Worm (Caenorhabditis elegans) whole organism, L4 larva: Measurements from ENCODE around the gene sumv-1.

Experiments
- F49E8.2 ChIP-seq: sonication (generic microtip); optimal IDR thresholded peaks from 2 replicates; lab custom pipeline; 2016; ENCODE audit warnings: missing compliant biosample characterization, mild to moderate bottlenecking, missing genetic modification characterization, borderline replicate concordance
- R02D3.7 ChIP-seq: fragments of 150-350 bp; sonication (generic microtip); optimal IDR thresholded peaks from 3 replicates; lab custom pipeline; 2014; ENCODE audit warnings: missing biosample characterization, missing genetic modification characterization
- T26A8.4 ChIP-seq: fragments of 200-800 bp; sonication (Bioruptor generic); IDR thresholded peaks from 2 replicates; pipeline ENCODE4 v1.3.6; 2022; ENCODE audit warnings: missing genetic modification characterization, missing compliant biosample characterization
- Y48G9A.11 ChIP-seq: fragments of 200-800 bp; sonication (Bioruptor generic); IDR thresholded peaks from 2 replicates; pipeline ENCODE4 v1.3.6; 2022; ENCODE audit warnings: missing genetic modification reagents, missing genetic modification characterization, missing compliant biosample characterization
- Y75B8A.6 ChIP-seq: fragments of 200-800 bp; sonication (Bioruptor generic); IDR thresholded peaks from 2 replicates; pipeline ENCODE4 v1.3.6; 2022; ENCODE audit warnings: missing genetic modification reagents, missing genetic modification characterization, missing compliant biosample characterization
- aly-2 ChIP-seq: sonication (generic microtip); optimal IDR thresholded peaks from 2 replicates; lab custom pipeline; 2018; ENCODE audit warnings: missing biosample characterization, missing genetic modification characterization
- attf-4 ChIP-seq: sonication (generic microtip); optimal IDR thresholded peaks from 3 replicates; lab custom pipeline; 2017; ENCODE audit warnings: missing biosample characterization, missing genetic modification characterization
- ceh-28 ChIP-seq: fragments of 150-350 bp; optimal IDR thresholded peaks from 2 replicates; lab custom pipeline; 2014; ENCODE audit warnings: missing biosample characterization, missing genetic modification reagents, missing genetic modification characterization
- ceh-32 ChIP-seq: sonication (generic microtip); optimal IDR thresholded peaks from 2 replicates; lab custom pipeline; 2016; ENCODE audit warnings: mild to moderate bottlenecking, missing genetic modification characterization, missing compliant biosample characterization; ENCODE audit not compliant: poor library complexity
- ceh-82 ChIP-seq: sonication (generic microtip); optimal IDR thresholded peaks from 2 replicates; lab custom pipeline; 2017; ENCODE audit warnings: missing biosample characterization, missing genetic modification characterization
- ces-1 ChIP-seq: fragments of 150-350 bp; sonication (generic microtip); optimal IDR thresholded peaks from 4 replicates; lab custom pipeline; 2014; ENCODE audit warnings: missing biosample characterization, missing genetic modification reagents, missing genetic modification characterization
- cey-2 ChIP-seq: sonication (generic microtip); optimal IDR thresholded peaks from 3 replicates; lab custom pipeline; 2017; ENCODE audit warnings: missing genetic modification characterization, mild to moderate bottlenecking, missing compliant biosample characterization, antibody characterized with exemption, borderline replicate concordance; ENCODE audit not compliant: insufficient read depth
- ctbp-1 ChIP-seq: fragments of 200-800 bp; sonication (Bioruptor generic); IDR thresholded peaks from 2 replicates; pipeline ENCODE4 v1.3.6; 2022; ENCODE audit warnings: missing genetic modification reagents, missing genetic modification characterization, missing compliant biosample characterization
- daf-12 ChIP-seq: fragments of 150-350 bp; optimal IDR thresholded peaks from 2 replicates; lab custom pipeline; 2014; ENCODE audit warnings: missing biosample characterization, missing genetic modification reagents, missing genetic modification characterization
- daf-16 ChIP-seq, 3 experiments: sonication (generic microtip); optimal IDR thresholded peaks; 2 replicates each; lab custom pipeline; 2016 to 2017; ENCODE audit warnings: missing genetic modification characterization in 3 of 3, missing genetic modification reagents in 3 of 3, mild to moderate bottlenecking in 2 of 3, missing compliant biosample characterization in 2 of 3, missing biosample characterization in 1 of 3, moderate library complexity in 1 of 3
- daf-8 ChIP-seq: fragments of 200-800 bp; sonication (Bioruptor generic); IDR thresholded peaks from 2 replicates; pipeline ENCODE4 v1.3.6; 2022; ENCODE audit warnings: missing genetic modification characterization, missing compliant biosample characterization
- dmd-6 ChIP-seq: fragments of 200-800 bp; sonication (Bioruptor generic); IDR thresholded peaks from 2 replicates; pipeline ENCODE4 v1.3.6; 2022; ENCODE audit warnings: missing genetic modification reagents, missing genetic modification characterization, missing compliant biosample characterization
- dpl-1 ChIP-seq: fragments of 150-350 bp; optimal IDR thresholded peaks from 2 replicates; lab custom pipeline; 2014; ENCODE audit warnings: missing biosample characterization, missing genetic modification reagents, missing genetic modification characterization
- duxl-1 ChIP-seq: sonication (generic microtip); optimal IDR thresholded peaks from 2 replicates; lab custom pipeline; 2016; ENCODE audit warnings: mild to moderate bottlenecking, missing genetic modification characterization, moderate library complexity, missing compliant biosample characterization; ENCODE audit not compliant: poor library complexity
- dve-1 ChIP-seq: sonication (generic microtip); optimal IDR thresholded peaks from 2 replicates; lab custom pipeline; 2017; ENCODE audit warnings: antibody characterized with exemption, mild to moderate bottlenecking, missing genetic modification characterization, missing compliant biosample characterization; ENCODE audit not compliant: insufficient read depth
- egl-43 ChIP-seq: fragments of 200-800 bp; sonication (Bioruptor generic); IDR thresholded peaks from 2 replicates; pipeline ENCODE4 v1.3.6; 2022; ENCODE audit warnings: missing genetic modification reagents, missing genetic modification characterization, missing compliant biosample characterization
- hlh-11 ChIP-seq: fragments of 200-800 bp; sonication (Bioruptor generic); optimal IDR thresholded peaks from 2 replicates; lab custom pipeline; 2018; ENCODE audit warnings: mild to moderate bottlenecking, missing genetic modification characterization, missing compliant biosample characterization
- hmg-1.1 ChIP-seq: fragments of 200-800 bp; sonication (Bioruptor generic); IDR thresholded peaks from 2 replicates; pipeline ENCODE4 v1.3.6; 2022; ENCODE audit warnings: missing genetic modification reagents, missing genetic modification characterization, missing compliant biosample characterization
- lim-7 ChIP-seq: fragments of 200-800 bp; sonication (Bioruptor generic); IDR thresholded peaks from 2 replicates; pipeline ENCODE4 v1.3.6; 2022; ENCODE audit warnings: missing genetic modification characterization, missing compliant biosample characterization
- lin-13 ChIP-seq: fragments of 150-350 bp; optimal IDR thresholded peaks from 2 replicates; lab custom pipeline; 2014; ENCODE audit warnings: missing biosample characterization, missing genetic modification reagents, missing genetic modification characterization
- lin-29 ChIP-seq: fragments of 200-800 bp; sonication (Bioruptor generic); IDR thresholded peaks from 2 replicates; pipeline ENCODE4 v1.3.6; 2022; ENCODE audit warnings: missing genetic modification reagents, missing genetic modification characterization, missing compliant biosample characterization
- lin-38 ChIP-seq: fragments of 200-800 bp; sonication (Bioruptor generic); IDR thresholded peaks from 2 replicates; pipeline ENCODE4 v1.3.6; 2022; ENCODE audit warnings: missing genetic modification reagents, missing genetic modification characterization, missing compliant biosample characterization
- mdl-1 ChIP-seq, 2 experiments: fragments of 150-350 bp in 1 of 2; sonication (generic microtip) in 1 of 2; optimal IDR thresholded peaks; 2 replicates each; lab custom pipeline; 2014 to 2017; ENCODE audit warnings: missing biosample characterization in 2 of 2, missing genetic modification characterization in 2 of 2
- mep-1 ChIP-seq: fragments of 150-350 bp; sonication (generic microtip); optimal IDR thresholded peaks from 3 replicates; lab custom pipeline; 2014; ENCODE audit warnings: missing biosample characterization, missing genetic modification characterization
- mes-2 ChIP-seq: sonication (generic microtip); optimal IDR thresholded peaks from 2 replicates; lab custom pipeline; 2016; ENCODE audit warnings: missing genotype, mild to moderate bottlenecking, missing genetic modification characterization, missing compliant biosample characterization; ENCODE audit not compliant: poor library complexity, severe bottlenecking
- mxl-2 ChIP-seq: fragments of 200-800 bp; sonication (Bioruptor generic); conservative IDR thresholded peaks from 2 replicates; pipeline ENCODE4 v1.3.6; 2022; ENCODE audit warnings: missing genetic modification reagents, missing genetic modification characterization, missing compliant biosample characterization
- mxl-3 ChIP-seq: fragments of 200-800 bp; sonication (Bioruptor generic); optimal IDR thresholded peaks from 2 replicates; lab custom pipeline; 2018; ENCODE audit warnings: mild to moderate bottlenecking, missing genetic modification characterization, missing compliant biosample characterization
- nhr-111 ChIP-seq: fragments of 200-800 bp; sonication (Bioruptor generic); optimal IDR thresholded peaks from 2 replicates; lab custom pipeline; 2018; ENCODE audit warnings: mild to moderate bottlenecking, missing genetic modification characterization, missing compliant biosample characterization
- nhr-237 ChIP-seq: sonication (generic microtip); optimal IDR thresholded peaks from 2 replicates; lab custom pipeline; 2017; ENCODE audit warnings: missing biosample characterization, missing genetic modification characterization
- nhr-48 ChIP-seq: sonication (generic microtip); optimal IDR thresholded peaks from 2 replicates; lab custom pipeline; 2016; ENCODE audit warnings: mild to moderate bottlenecking, missing genetic modification characterization, missing compliant biosample characterization
- nhr-77 ChIP-seq: fragments of 150-350 bp; optimal IDR thresholded peaks from 2 replicates; lab custom pipeline; 2014; ENCODE audit warnings: missing biosample characterization, missing genetic modification characterization
- pha-4 ChIP-seq, 2 experiments: fragments of 150-350 bp in 1 of 2; fragments of 200-800 bp in 1 of 2; sonication (Bioruptor generic) in 1 of 2; IDR thresholded peaks in 1 of 2; optimal IDR thresholded peaks in 1 of 2; 2 replicates each; pipeline versions ENCODE4 v1.3.6 to Lab custom; 2014 to 2022; ENCODE audit warnings: missing genetic modification characterization in 2 of 2, missing genetic modification reagents in 2 of 2, missing biosample characterization in 1 of 2, missing compliant biosample characterization in 1 of 2
- pqm-1 ChIP-seq: sonication (generic microtip); optimal IDR thresholded peaks from 2 replicates; lab custom pipeline; 2017; ENCODE audit warnings: missing biosample characterization, missing genetic modification characterization
- set-16 ChIP-seq: fragments of 200-800 bp; sonication (Bioruptor generic); IDR thresholded peaks from 2 replicates; pipeline ENCODE4 v1.3.6; 2022; ENCODE audit warnings: missing genetic modification reagents, missing genetic modification characterization, missing compliant biosample characterization
- snpc-1.2 ChIP-seq: fragments of 200-800 bp; sonication (Bioruptor generic); IDR thresholded peaks from 2 replicates; pipeline ENCODE4 v1.3.6; 2022; ENCODE audit warnings: missing genetic modification reagents, missing genetic modification characterization, missing compliant biosample characterization
- tra-1 ChIP-seq: fragments of 200-800 bp; sonication (Bioruptor generic); IDR thresholded peaks from 2 replicates; pipeline ENCODE4 v1.3.6; 2022; ENCODE audit warnings: missing genetic modification reagents, missing genetic modification characterization, missing compliant biosample characterization
- unc-39 ChIP-seq: sonication (generic microtip); optimal IDR thresholded peaks from 2 replicates; lab custom pipeline; 2017; ENCODE audit warnings: missing biosample characterization, missing genetic modification characterization
- unc-62 ChIP-seq, 3 experiments: fragments of 150-350 bp in 1 of 3; sonication (generic microtip); optimal IDR thresholded peaks in 2 of 3; peaks in 1 of 3; 1 replicate in 1 of 3; 2 replicates in 2 of 3; lab custom pipeline; 2014 to 2017; ENCODE audit warnings: missing biosample characterization in 3 of 3, missing genetic modification characterization in 3 of 3, missing genetic modification reagents in 3 of 3, missing genotype in 1 of 3
- zfp-3 ChIP-seq: fragments of 200-800 bp; sonication (Bioruptor generic); conservative IDR thresholded peaks from 2 replicates; pipeline ENCODE4 v1.3.6; 2022; ENCODE audit warnings: missing genetic modification reagents, missing genetic modification characterization, missing compliant biosample characterization
- zip-11 ChIP-seq: fragments of 200-800 bp; sonication (Bioruptor generic); IDR thresholded peaks from 2 replicates; pipeline ENCODE4 v1.3.6; 2022; ENCODE audit warnings: missing genetic modification characterization, missing compliant biosample characterization
- ztf-7 ChIP-seq: fragments of 150-350 bp; optimal IDR thresholded peaks from 2 replicates; lab custom pipeline; 2014; ENCODE audit warnings: missing biosample characterization, missing genetic modification characterization

sumv-1 gene

ce11 chrIII:5268486-5268885, 14.5 kb upstream of the sumv-1 start:
- TF ChIP-seq unc-39 (tag; lab: Kevin White, UChicago) (no peak), R02D3.7 (tag; lab: Kevin White, UChicago) (no peak), pqm-1 (tag; lab: Kevin White, UChicago) (no peak), attf-4 (tag; lab: Kevin White, UChicago) (no peak), ceh-32 (no peak), ceh-82 (tag; lab: Kevin White, UChicago) (no peak), dmd-6 (GFP tag; lab: Robert Waterston, UW) (no peak), T26A8.4 (GFP tag; lab: Robert Waterston, UW) (no peak), mxl-3 (GFP tag; lab: Kevin White, UChicago) (no peak), mes-2 (tag; lab: Kevin White, UChicago) (no peak), lin-38 (GFP tag; lab: Robert Waterston, UW) (no peak), lin-29 (no peak), dve-1 (tag; lab: Kevin White, UChicago) (peak; percentile 62), ztf-7 (tag; lab: Kevin White, UChicago) (no peak), mxl-2 (GFP tag; lab: Robert Waterston, UW) (no peak), zfp-3 (GFP tag; lab: Robert Waterston, UW) (no peak), daf-12 (tag; lab: Kevin White, UChicago) (no peak), cey-2 (tag; lab: Kevin White, UChicago) (no peak), nhr-111 (GFP tag; lab: Kevin White, UChicago) (no peak), daf-16 (GFP tag; optimal IDR thresholded peaks at IDR 0.05; lab: Kevin White, UChicago) (no peak), daf-16 (tag; optimal IDR thresholded peaks at IDR 0.05; lab: Kevin White, UChicago) (peak; percentile 64), hmg-1.1 (no peak), nhr-77 (tag; lab: Kevin White, UChicago) (peak; percentile 83), unc-62 (GFP tag; optimal IDR thresholded peaks at IDR 0.05 in 1 of 2; lab: Kevin White, UChicago) (no peak), unc-62 (tag; optimal IDR thresholded peaks at IDR 0.05; lab: Kevin White, UChicago) (no peak), hlh-11 (tag; lab: Kevin White, UChicago) (no peak), zip-11 (GFP tag; lab: Robert Waterston, UW) (no peak), mep-1 (tag; lab: Kevin White, UChicago) (peak; percentile 38), ceh-28 (tag; lab: Kevin White, UChicago) (no peak), lin-13 (GFP tag; lab: Kevin White, UChicago) (no peak), ces-1 (GFP tag; lab: Kevin White, UChicago) (no peak), snpc-1.2 (GFP tag; lab: Robert Waterston, UW) (no peak), pha-4 (GFP tag; IDR thresholded peaks at IDR 0.05; lab: Robert Waterston, UW) (no peak), pha-4 (tag; optimal IDR thresholded peaks at IDR 0.05; lab: Kevin White, UChicago) (no peak), egl-43 (GFP tag; lab: Robert Waterston, UW) (no peak), nhr-237 (tag; lab: Kevin White, UChicago) (no peak), aly-2 (tag; lab: Kevin White, UChicago) (no peak)

DNA sequence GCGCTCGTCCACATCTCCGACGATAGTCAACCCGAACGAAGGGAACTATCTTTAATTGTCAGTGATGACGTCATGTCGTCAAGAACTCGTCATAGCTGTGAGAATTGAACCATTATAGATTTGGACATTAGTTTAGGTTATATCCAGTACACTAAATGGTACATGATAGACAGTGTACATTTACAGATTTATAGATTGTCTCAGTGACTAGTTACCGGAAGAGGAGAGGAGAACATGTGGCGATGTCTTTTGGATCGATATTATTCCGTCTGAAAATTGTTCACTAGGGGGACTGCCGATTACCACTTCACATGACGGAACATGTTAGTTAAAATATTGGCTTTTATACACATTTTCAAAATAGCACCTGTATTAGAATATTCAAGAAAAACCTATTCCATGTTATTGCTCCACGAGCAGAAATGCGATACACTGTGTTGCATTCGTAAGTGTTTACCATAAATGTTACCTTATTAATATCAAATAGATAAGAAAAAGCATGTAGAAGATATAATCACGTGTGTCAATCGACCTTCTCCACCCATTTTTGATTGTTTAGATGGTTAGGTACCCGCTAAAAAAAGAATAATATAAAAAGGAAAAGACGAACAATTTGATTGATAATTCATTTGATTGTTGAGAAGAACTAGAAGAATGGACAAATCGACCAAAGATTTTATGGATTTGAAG, 13.4 kb upstream of the sumv-1 start, which contains the start of gene ZC395.5:
Gene ZC395.5, plus strand, starts transcription at position 632 of the 690 bp plus-strand sequence.
- no peak for TF ChIP-seq nhr-48 (tag; lab: Kevin White, UChicago)
- TF ChIP-seq mxl-2 (GFP tag; lab: Robert Waterston, UW), result no peak
- TF ChIP-seq Y75B8A.6 (GFP tag; lab: Robert Waterston, UW), result no peak
- no peak for TF ChIP-seq lin-13 (GFP tag; lab: Kevin White, UChicago)
- no peak for TF ChIP-seq Y48G9A.11 (GFP tag; lab: Robert Waterston, UW)
- no peak for TF ChIP-seq tra-1 (GFP tag; lab: Robert Waterston, UW)
- TF ChIP-seq ctbp-1 (GFP tag; lab: Robert Waterston, UW), result no peak
- peak; percentile 23 for TF ChIP-seq hlh-11 (tag; lab: Kevin White, UChicago)
- TF ChIP-seq mdl-1 (tag; optimal IDR thresholded peaks at IDR 0.05; lab: Kevin White, UChicago), result peak in 1 of 2 experiments; percentile 27
- TF ChIP-seq ces-1 (GFP tag; lab: Kevin White, UChicago), result no peak
- no peak for TF ChIP-seq daf-8 (GFP tag; lab: Robert Waterston, UW)
- no peak for TF ChIP-seq dpl-1
- no peak for TF ChIP-seq set-16 (GFP tag; lab: Robert Waterston, UW)
- no peak for TF ChIP-seq duxl-1 (tag; lab: Kevin White, UChicago)
- TF ChIP-seq pqm-1 (tag; lab: Kevin White, UChicago), result peak; percentile 54
- no peak for TF ChIP-seq pha-4 (GFP tag; IDR thresholded peaks at IDR 0.05; lab: Robert Waterston, UW)
- no peak for TF ChIP-seq pha-4 (tag; optimal IDR thresholded peaks at IDR 0.05; lab: Kevin White, UChicago)
- TF ChIP-seq F49E8.2, result no peak
- no peak for TF ChIP-seq lim-7
